Worm (Caenorhabditis elegans): Measurements from ENCODE around the gene bgal-2.

The bgal-2 gene

ce11 chrX:6743853-6744346 lies 40.3 kb upstream of the bgal-2 start (continued):
- TF ChIP-seq daf-19 (GFP tag; conservative IDR thresholded peaks at IDR 0.05) (peak; percentile 61; the same call in 1 of the 2 replicates), egl-27 (tag; optimal IDR thresholded peaks at IDR 0.05) (no peak), zip-11 (GFP tag; IDR thresholded peaks at IDR 0.05) (peak; percentile 45; the same call in 1 of the 2 replicates), cey-2 (tag; optimal IDR thresholded peaks at IDR 0.05; ENCODE audit: borderline replicate concordance, insufficient read depth) (peak; percentile 93), ceh-20 (GFP tag; IDR thresholded peaks at IDR 0.05) (peak; percentile 64), madf-5 (GFP tag; IDR thresholded peaks at IDR 0.05) (0 out of 4 replicates have a peak, but pooled peaks have one; percentile 1 to 53), lir-3 (tag; optimal IDR thresholded peaks at IDR 0.05) (peak; percentile 39), Y5F2A.4 (GFP tag; optimal IDR thresholded peaks at IDR 0.05) (no peak), tra-1 (GFP tag; IDR thresholded peaks at IDR 0.05) (peak; percentile 97), jun-1 (tag; optimal IDR thresholded peaks at IDR 0.05) (peak; percentile 68), mxl-3 (GFP tag; optimal IDR thresholded peaks at IDR 0.05) (peak; percentile 98), Y105C5A.15 (GFP tag; IDR thresholded peaks at IDR 0.05) (0 out of 2 replicates have a peak, but pooled peaks have one; percentile 5), nhr-6 (tag; optimal IDR thresholded peaks at IDR 0.05) (peak; percentile 70), ceh-44 (GFP tag; IDR thresholded peaks at IDR 0.05) (no peak), spr-3 (GFP tag; optimal IDR thresholded peaks at IDR 0.05) (no peak), zfp-3 (GFP tag; conservative IDR thresholded peaks at IDR 0.05) (peak; percentile 95), skn-1 (tag; optimal IDR thresholded peaks at IDR 0.05) (no peak), R02D3.7 (tag; optimal IDR thresholded peaks at IDR 0.05) (no peak), saeg-2 (GFP tag; IDR thresholded peaks at IDR 0.05) (peak; percentile 91), snpc-4 (tag; optimal IDR thresholded peaks at IDR 0.05) (no peak), nhr-25 (tag; optimal IDR thresholded peaks at IDR 0.05; ENCODE audit: borderline replicate concordance, insufficient read depth) (peak; percentile 94), zip-2 (tag; optimal IDR thresholded peaks at IDR 0.05) (peak; percentile 80), duxl-1 (tag; optimal IDR thresholded peaks at IDR 0.05; ENCODE audit: poor library complexity) (peak; percentile 82), lin-13 (GFP tag; optimal IDR thresholded peaks at IDR 0.05) (peak; percentile 82), hlh-30 (tag; optimal IDR thresholded peaks at IDR 0.05; ENCODE audit: insufficient read depth) (peak; percentile 99), nhr-76 (tag; optimal IDR thresholded peaks at IDR 0.05) (peak; percentile 71), hlh-11 (tag; optimal IDR thresholded peaks at IDR 0.05) (peak; percentile 100), mes-2 (tag; optimal IDR thresholded peaks at IDR 0.05; ENCODE audit: poor library complexity, severe bottlenecking) (peak; percentile 39), ama-1 (optimal IDR thresholded peaks at IDR 0.05) (peak; percentile 96), ctbp-1 (GFP tag; IDR thresholded peaks at IDR 0.05) (peak; percentile 47; the same call in 1 of the 2 replicates), F10B5.3 (tag; optimal IDR thresholded peaks at IDR 0.05) (peak; percentile 57), daf-16 (GFP tag; optimal IDR thresholded peaks at IDR 0.05) (peak; percentile 67 to 96), daf-16 (tag; optimal IDR thresholded peaks at IDR 0.05) (peak; percentile 98), nhr-10 (tag; optimal IDR thresholded peaks at IDR 0.05) (peak; percentile 83), hif-1 (tag; optimal IDR thresholded peaks at IDR 0.05) (peak; percentile 64 to 81), madf-9 (GFP tag; conservative IDR thresholded peaks at IDR 0.05) (peak; percentile 69), attf-4 (tag; optimal IDR thresholded peaks at IDR 0.05) (no peak), dve-1 (tag; optimal IDR thresholded peaks at IDR 0.05; ENCODE audit: insufficient read depth) (peak; percentile 98), ZK337.2 (GFP tag; IDR thresholded peaks at IDR 0.05) (no peak), nhr-28 (tag; optimal IDR thresholded peaks at IDR 0.05) (peak; percentile 94), hmg-1.1 (GFP tag; IDR thresholded peaks at IDR 0.05) (peak; percentile 45), zfp-2 (tag; optimal IDR thresholded peaks at IDR 0.05) (peak; percentile 57), dmd-9 (GFP tag; IDR thresholded peaks at IDR 0.05) (0 out of 2 replicates have a peak, but pooled peaks have one; percentile 54), pqm-1 (tag; optimal IDR thresholded peaks at IDR 0.05) (peak; percentile 60), nhr-237 (tag; optimal IDR thresholded peaks at IDR 0.05) (peak; percentile 51), F37D6.2 (tag; optimal IDR thresholded peaks at IDR 0.05) (no peak), lin-29 (GFP tag; IDR thresholded peaks at IDR 0.05) (peak; percentile 81), mep-1 (tag; optimal IDR thresholded peaks at IDR 0.05) (peak; percentile 97), ceh-32 (tag; optimal IDR thresholded peaks at IDR 0.05; ENCODE audit: poor library complexity) (peak; percentile 9), T26A8.4 (GFP tag; IDR thresholded peaks at IDR 0.05) (peak; percentile 97)

Measured in whole organism, L4 larva.